Worm (Caenorhabditis elegans) whole organism, midembryonic: ENCODE results near the gene C07A4.2.

Experiments
- cog-1 ChIP-seq: sonication (generic microtip); optimal IDR thresholded peaks from 2 replicates; lab custom pipeline; 2016; ENCODE audit warnings: missing genetic modification characterization, missing compliant biosample characterization
- klf-2 ChIP-seq: fragments of 200-800 bp; sonication (Bioruptor generic); conservative IDR thresholded peaks from 2 replicates; pipeline ENCODE4 v1.3.6; 2022; ENCODE audit warnings: missing genetic modification reagents, missing genetic modification characterization, missing compliant biosample characterization

DNA sequence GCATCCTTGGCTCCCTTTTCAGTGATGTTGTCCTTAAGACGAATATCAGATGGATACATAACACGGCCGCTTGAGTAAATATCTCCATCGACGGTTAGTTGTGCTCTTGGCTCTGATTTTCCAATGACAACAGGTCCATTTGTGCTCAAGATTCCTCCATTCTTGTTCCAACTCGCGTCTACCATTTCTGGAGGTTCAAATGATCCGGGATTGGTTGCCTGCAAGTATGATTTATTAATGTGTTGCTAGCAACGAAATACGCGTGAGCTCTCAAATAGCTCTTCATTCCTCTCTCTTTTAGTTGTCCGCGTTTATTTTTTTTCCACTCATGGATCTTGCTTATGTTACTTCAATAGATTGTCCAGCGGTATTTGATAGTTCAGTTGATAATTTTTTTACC is 11.7 kb downstream of the C07A4.2 start, which contains the start of gene arrd-28:
- no peak for TF ChIP-seq cog-1 (tag; lab: Kevin White, UChicago)
- no peak for TF ChIP-seq klf-2 (GFP tag; lab: Robert Waterston, UW)
